Fruit fly (Drosophila melanogaster): ENCODE results near the gene frc.

Gene frc

dm6 chr3L:17474711-17475451 lies 41.9 kb upstream of the frc start, which contains the start of the genes UQCR-Q and CG46525 (continued):
- peak; percentile 56 for TF ChIP-seq phol (tag; optimal IDR thresholded peaks at IDR 0.05)
- TF ChIP-seq CG6813 (GFP tag; optimal IDR thresholded peaks at IDR 0.05): no peak
- no peak for TF ChIP-seq CG11696 (GFP tag; IDR thresholded peaks at IDR 0.05)
- no peak for TF ChIP-seq CG4328 (GFP tag; optimal IDR thresholded peaks at IDR 0.05)
- TF ChIP-seq stwl (tag; optimal IDR thresholded peaks at IDR 0.05): peak; percentile 72
- no peak for TF ChIP-seq row (GFP tag; IDR thresholded peaks at IDR 0.05)
- peak; percentile 8 for TF ChIP-seq CG7987 (GFP tag; optimal IDR thresholded peaks at IDR 0.05)
- no peak for TF ChIP-seq tgo (GFP tag; IDR thresholded peaks at IDR 0.05)
- TF ChIP-seq Taf1 (GFP tag; IDR thresholded peaks at IDR 0.05): no peak
- TF ChIP-seq HLHmδ (GFP tag; optimal IDR thresholded peaks at IDR 0.05): no peak
- 0 out of 2 replicates have a peak, but pooled peaks have one; percentile 14 for TF ChIP-seq CG31441 (GFP tag; IDR thresholded peaks at IDR 0.05)
- TF ChIP-seq ac (GFP tag; optimal IDR thresholded peaks at IDR 0.05): no peak
- no peak for TF ChIP-seq disco-r (GFP tag; optimal IDR thresholded peaks at IDR 0.05)
- TF ChIP-seq Hr39 (optimal IDR thresholded peaks at IDR 0.05): no peak
- peak; percentile 78 for TF ChIP-seq Hmr (GFP tag; optimal IDR thresholded peaks at IDR 0.05)
- peak; percentile 65 for TF ChIP-seq CG4617 (GFP tag; optimal IDR thresholded peaks at IDR 0.05; ENCODE audit: borderline replicate concordance)
- TF ChIP-seq TFAM (GFP tag; optimal IDR thresholded peaks at IDR 0.05): no peak
- TF ChIP-seq CG8359 (GFP tag; optimal IDR thresholded peaks at IDR 0.05; ENCODE audit: borderline replicate concordance): no peak
- TF ChIP-seq CG6254 (GFP tag; optimal IDR thresholded peaks at IDR 0.05): no peak
- no peak; the same call in 1 of the 2 replicates for TF ChIP-seq CG32532 (GFP tag; IDR thresholded peaks at IDR 0.05)
- no peak for TF ChIP-seq CG12391 (tag; optimal IDR thresholded peaks at IDR 0.05)
- TF ChIP-seq ssp (GFP tag; IDR thresholded peaks at IDR 0.05): no peak
- no peak for TF ChIP-seq Antp (GFP tag; optimal IDR thresholded peaks at IDR 0.05)
- TF ChIP-seq trh (GFP tag; optimal IDR thresholded peaks at IDR 0.05): no peak
- no peak for TF ChIP-seq Ravus (GFP tag; IDR thresholded peaks at IDR 0.05)
- no peak for TF ChIP-seq CG14667 (GFP tag; IDR thresholded peaks at IDR 0.05)
- no peak for TF ChIP-seq CG31365 (tag; optimal IDR thresholded peaks at IDR 0.05)
- TF ChIP-seq CG3838 (GFP tag; optimal IDR thresholded peaks at IDR 0.05): no peak
- no peak for TF ChIP-seq CG12071 (GFP tag; optimal IDR thresholded peaks at IDR 0.05)
- no peak for TF ChIP-seq nerfin-2 (GFP tag; IDR thresholded peaks at IDR 0.05; ENCODE audit: partially characterized antibody)
- no peak for TF ChIP-seq Gug (GFP tag; IDR thresholded peaks at IDR 0.05)
- TF ChIP-seq Fer3 (tag; optimal IDR thresholded peaks at IDR 0.05): no peak
- TF ChIP-seq Adf1 (GFP tag; IDR thresholded peaks at IDR 0.05): no peak
- no peak for TF ChIP-seq Dbx (GFP tag; IDR thresholded peaks at IDR 0.05)
- no peak for TF ChIP-seq dm (GFP tag; optimal IDR thresholded peaks at IDR 0.05)
- no peak for TF ChIP-seq kni (GFP tag; optimal IDR thresholded peaks at IDR 0.05)
- TF ChIP-seq CG33557 (GFP tag; optimal IDR thresholded peaks at IDR 0.05): no peak
- TF ChIP-seq CG9215 (GFP tag; IDR thresholded peaks at IDR 0.05): no peak
- TF ChIP-seq tin (GFP tag; optimal IDR thresholded peaks at IDR 0.05): no peak
- TF ChIP-seq sqz (GFP tag; optimal IDR thresholded peaks at IDR 0.05): no peak
- TF ChIP-seq tup (GFP tag; optimal IDR thresholded peaks at IDR 0.05): no peak
- TF ChIP-seq CG12942 (GFP tag; optimal IDR thresholded peaks at IDR 0.05): no peak
- no peak for TF ChIP-seq CG2889 (GFP tag; IDR thresholded peaks at IDR 0.05)
- TF ChIP-seq CG6765 (GFP tag; optimal IDR thresholded peaks at IDR 0.05): no peak
- no peak for TF ChIP-seq CG1792 (GFP tag; optimal IDR thresholded peaks at IDR 0.05)
- no peak for TF ChIP-seq Atf6 (GFP tag; IDR thresholded peaks at IDR 0.05)
- TF ChIP-seq hb (GFP tag; IDR thresholded peaks at IDR 0.05; ENCODE audit: partially characterized antibody): no peak
- no peak for TF ChIP-seq fd102C (GFP tag; optimal IDR thresholded peaks at IDR 0.05)
- no peak for TF ChIP-seq lola (GFP tag; optimal IDR thresholded peaks at IDR 0.05)
- TF ChIP-seq fd64A (GFP tag; optimal IDR thresholded peaks at IDR 0.05): no peak
